Worm (Caenorhabditis elegans) whole organism, mixed stage, embryonic: ENCODE results near the gene cutl-9.

Experiments used
- mep-1 ChIP-seq: fragments of 150-350 bp; optimal IDR thresholded peaks from 2 replicates; lab custom pipeline; 2017; ENCODE audit warnings: missing biosample characterization, missing genetic modification reagents, missing genetic modification characterization, inconsistent platforms
- nhr-12 ChIP-seq: fragments of 150-350 bp; optimal IDR thresholded peaks from 2 replicates; lab custom pipeline; 2014; ENCODE audit warnings: missing biosample characterization, missing genetic modification characterization
- pha-4 ChIP-seq: fragments of 150-350 bp; optimal IDR thresholded peaks from 2 replicates; lab custom pipeline; 2018; ENCODE audit warnings: missing biosample characterization, missing genetic modification reagents, missing genetic modification characterization

ce11 chrII:10603560-10603959 is 18.5 kb upstream of the cutl-9 start:
- no peak for TF ChIP-seq nhr-12 (tag; lab: Kevin White, UChicago)
- TF ChIP-seq pha-4 = no peak
- TF ChIP-seq mep-1 (tag; lab: Kevin White, UChicago) = no peak
